Fruit fly (Drosophila melanogaster) whole organism, embryonic: ENCODE results near the gene Ilp6.

ENCODE experiments used
- BEAF-32 ChIP-seq: fragments of 200-800 bp; sonication (Bioruptor generic); optimal IDR thresholded peaks from 3 replicates; lab custom pipeline; 2017; ENCODE audit warnings: missing biosample characterization, missing genetic modification characterization, mild to moderate bottlenecking, moderate library complexity, missing genetic modification reagents
- CG10209 ChIP-seq: fragments of 200-800 bp; sonication (Bioruptor generic); optimal IDR thresholded peaks from 3 replicates; lab custom pipeline; 2017; ENCODE audit warnings: missing biosample characterization, mild to moderate bottlenecking, missing genetic modification characterization, missing genetic modification reagents
- CG10321 ChIP-seq: fragments of 200-800 bp; sonication (Bioruptor generic); IDR thresholded peaks from 2 replicates; pipeline ENCODE4 v1.3.6; 2022; ENCODE audit warnings: missing biosample characterization, missing genetic modification characterization
- CG11085 ChIP-seq: fragments of 200-800 bp; sonication (Bioruptor generic); IDR thresholded peaks from 2 replicates; pipeline ENCODE4 v1.3.6; 2022; ENCODE audit warnings: missing biosample characterization, missing genetic modification characterization
- CG11093 ChIP-seq: fragments of 200-800 bp; sonication (Bioruptor generic); IDR thresholded peaks from 3 replicates; pipeline ENCODE4 v1.3.6; 2022; ENCODE audit warnings: missing biosample characterization, missing genetic modification characterization
- CG11696 ChIP-seq: fragments of 200-800 bp; sonication (Bioruptor generic); IDR thresholded peaks from 2 replicates; pipeline ENCODE4 v1.3.6; 2022; ENCODE audit warnings: missing biosample characterization, missing genetic modification characterization
- CG12071 ChIP-seq: fragments of 200-800 bp; sonication (Bioruptor generic); optimal IDR thresholded peaks from 3 replicates; lab custom pipeline; 2018; ENCODE audit warnings: missing biosample characterization, mild to moderate bottlenecking, missing genetic modification characterization
- CG12299 ChIP-seq: fragments of 200-800 bp; sonication (Bioruptor generic); optimal IDR thresholded peaks from 2 replicates; lab custom pipeline; 2018; ENCODE audit warnings: missing biosample characterization, mild to moderate bottlenecking, missing genetic modification characterization
- CG13424 ChIP-seq: fragments of 200-800 bp; sonication (Bioruptor generic); optimal IDR thresholded peaks from 2 replicates; lab custom pipeline; 2019; ENCODE audit warnings: missing biosample characterization, mild to moderate bottlenecking, missing genetic modification characterization, moderate library complexity
- CG13775 ChIP-seq: fragments of 200-800 bp; sonication (Bioruptor generic); optimal IDR thresholded peaks from 3 replicates; lab custom pipeline; 2017; ENCODE audit warnings: missing biosample characterization, mild to moderate bottlenecking, missing genetic modification characterization
- CG15073 ChIP-seq: fragments of 200-800 bp; sonication (Bioruptor generic); optimal IDR thresholded peaks from 2 replicates; lab custom pipeline; 2016; ENCODE audit warnings: missing biosample characterization, missing genetic modification characterization
- CG2199 ChIP-seq: fragments of 200-800 bp; sonication (Bioruptor generic); IDR thresholded peaks from 3 replicates; pipeline ENCODE4 v1.3.6; 2022; ENCODE audit warnings: missing biosample characterization, missing genetic modification characterization
- CG32532 ChIP-seq: fragments of 200-800 bp; sonication (Bioruptor generic); IDR thresholded peaks from 2 replicates; pipeline ENCODE4 v1.3.6; 2022; ENCODE audit warnings: missing biosample characterization, missing genetic modification characterization
- CG33557 ChIP-seq: fragments of 200-800 bp; sonication (Bioruptor generic); optimal IDR thresholded peaks from 2 replicates; lab custom pipeline; 2019; ENCODE audit warnings: missing biosample characterization, mild to moderate bottlenecking, missing genetic modification characterization, moderate library complexity
- CG3847 ChIP-seq: fragments of 200-800 bp; sonication (Bioruptor generic); IDR thresholded peaks from 2 replicates; pipeline ENCODE4 v1.3.6; 2022; ENCODE audit warnings: missing biosample characterization, missing genetic modification characterization
- CG4854 ChIP-seq: fragments of 200-800 bp; sonication (Bioruptor generic); optimal IDR thresholded peaks from 2 replicates; lab custom pipeline; 2016; ENCODE audit warnings: missing biosample characterization, missing genetic modification characterization, inconsistent platforms
- CG8924 ChIP-seq: fragments of 200-800 bp; optimal IDR thresholded peaks from 3 replicates; lab custom pipeline; 2019; ENCODE audit warnings: missing biosample characterization, mild to moderate bottlenecking, missing genetic modification characterization, moderate library complexity
- CHES-1-like ChIP-seq: fragments of 200-800 bp; sonication (Bioruptor generic); optimal IDR thresholded peaks from 2 replicates; lab custom pipeline; 2016; ENCODE audit warnings: missing biosample characterization, missing genetic modification characterization
- Dbx ChIP-seq: fragments of 200-800 bp; sonication (Bioruptor generic); IDR thresholded peaks from 3 replicates; pipeline ENCODE4 v1.3.6; 2022; ENCODE audit warnings: missing biosample characterization, missing genetic modification characterization
- Dll ChIP-seq: fragments of 200-800 bp; sonication (Bioruptor generic); IDR thresholded peaks from 4 replicates; pipeline ENCODE4 v1.3.6; 2022; ENCODE audit warnings: missing biosample characterization, missing genetic modification characterization; ENCODE audit not compliant: partially characterized antibody
- E2f2 ChIP-seq: fragments of 200-800 bp; sonication (Bioruptor generic); IDR thresholded peaks from 2 replicates; pipeline ENCODE4 v1.3.6; 2022; ENCODE audit warnings: missing biosample characterization, missing genetic modification characterization
- Eip74EF ChIP-seq, 2 experiments: fragments of 200-800 bp in 1 of 2; fragments of >200 bp in 1 of 2; sonication (Bioruptor generic) in 1 of 2; optimal IDR thresholded peaks; 2 replicates each; lab custom pipeline; 2017 to 2019; ENCODE audit warnings: missing biosample characterization in 2 of 2, missing genetic modification characterization in 2 of 2, mild to moderate bottlenecking in 1 of 2, moderate library complexity in 1 of 2
- Hmr ChIP-seq: fragments of 200-800 bp; sonication (Bioruptor generic); optimal IDR thresholded peaks from 3 replicates; lab custom pipeline; 2017; ENCODE audit warnings: mild to moderate bottlenecking, missing biosample characterization, missing genetic modification reagents, missing genetic modification characterization
- Mes4 ChIP-seq: fragments of 200-800 bp; sonication (Bioruptor generic); optimal IDR thresholded peaks from 2 replicates; lab custom pipeline; 2016; ENCODE audit warnings: missing biosample characterization, missing genetic modification characterization
- Mrtf ChIP-seq: fragments of 200-800 bp; sonication (Bioruptor generic); IDR thresholded peaks from 3 replicates; pipeline ENCODE4 v1.3.6; 2022; ENCODE audit warnings: missing biosample characterization, missing genetic modification characterization
- Scr ChIP-seq: fragments of 200-800 bp; sonication (Bioruptor generic); IDR thresholded peaks from 2 replicates; pipeline ENCODE4 v1.3.6; 2022; ENCODE audit warnings: missing biosample characterization, missing genetic modification characterization; ENCODE audit not compliant: partially characterized antibody
- Six4 ChIP-seq: fragments of 200-800 bp; sonication (Bioruptor generic); optimal IDR thresholded peaks from 2 replicates; lab custom pipeline; 2016; ENCODE audit warnings: missing biosample characterization, missing genetic modification characterization
- Ssrp ChIP-seq: fragments of 200-800 bp; sonication (Bioruptor generic); optimal IDR thresholded peaks from 2 replicates; lab custom pipeline; 2018; ENCODE audit warnings: missing biosample characterization, mild to moderate bottlenecking, missing genetic modification characterization, moderate library complexity
- TFAM ChIP-seq: fragments of 200-800 bp; sonication (Bioruptor generic); optimal IDR thresholded peaks from 2 replicates; lab custom pipeline; 2017; ENCODE audit warnings: missing biosample characterization, missing genetic modification characterization, inconsistent platforms
- bsh ChIP-seq, 2 experiments: fragments of 200-800 bp; sonication (Bioruptor generic); optimal IDR thresholded peaks; 2 replicates each; lab custom pipeline; 2017 to 2018; ENCODE audit warnings: mild to moderate bottlenecking in 2 of 2, missing biosample characterization in 2 of 2, missing genetic modification characterization in 2 of 2, moderate library complexity in 1 of 2
- cas ChIP-seq: fragments of 200-800 bp; sonication (Bioruptor generic); IDR thresholded peaks from 2 replicates; pipeline ENCODE4 v1.3.6; 2022; ENCODE audit warnings: missing biosample characterization, missing genetic modification characterization
- chinmo ChIP-seq: fragments of 200-800 bp; sonication (Bioruptor generic); IDR thresholded peaks from 4 replicates; pipeline ENCODE4 v1.3.6; 2022; ENCODE audit warnings: missing biosample characterization, missing genetic modification characterization; ENCODE audit not compliant: partially characterized antibody
- danr ChIP-seq: fragments of 200-800 bp; sonication (Bioruptor generic); IDR thresholded peaks from 2 replicates; pipeline ENCODE4 v1.3.6; 2022; ENCODE audit warnings: missing biosample characterization, missing genetic modification characterization
- dysf ChIP-seq: fragments of 200-800 bp; sonication (Bioruptor generic); IDR thresholded peaks from 3 replicates; pipeline ENCODE4 v1.3.6; 2022; ENCODE audit warnings: missing biosample characterization, missing genetic modification characterization
- eve ChIP-seq, 2 experiments: fragments of >200 bp; optimal IDR thresholded peaks; 2 replicates each; lab custom pipeline; 2017; ENCODE audit warnings: missing biosample characterization in 2 of 2, missing genetic modification characterization in 2 of 2
- exex ChIP-seq: fragments of 200-800 bp; sonication (Bioruptor generic); optimal IDR thresholded peaks from 4 replicates; lab custom pipeline; 2018; ENCODE audit warnings: missing biosample characterization, mild to moderate bottlenecking, missing genetic modification characterization, moderate library complexity
- gce ChIP-seq: fragments of 200-800 bp; sonication (Bioruptor generic); IDR thresholded peaks from 3 replicates; pipeline ENCODE4 v1.3.6; 2022; ENCODE audit warnings: missing biosample characterization, missing genetic modification characterization
- gcm ChIP-seq: fragments of 200-800 bp; sonication (Bioruptor generic); optimal IDR thresholded peaks from 2 replicates; lab custom pipeline; 2019; ENCODE audit warnings: missing biosample characterization, mild to moderate bottlenecking, missing genetic modification characterization, moderate library complexity
- gro ChIP-seq: fragments of 200-800 bp; sonication (Bioruptor generic); optimal IDR thresholded peaks from 2 replicates; lab custom pipeline; 2016; ENCODE audit warnings: missing biosample characterization, missing genetic modification characterization
- hb ChIP-seq: fragments of 200-800 bp; sonication (Bioruptor generic); IDR thresholded peaks from 3 replicates; pipeline ENCODE4 v1.3.6; 2022; ENCODE audit warnings: missing biosample characterization, missing genetic modification characterization; ENCODE audit not compliant: partially characterized antibody
- lilli ChIP-seq: fragments of 200-800 bp; sonication (Bioruptor generic); optimal IDR thresholded peaks from 3 replicates; lab custom pipeline; 2016; ENCODE audit warnings: missing biosample characterization, missing genetic modification characterization
- maf-S ChIP-seq: fragments of 200-800 bp; sonication (Bioruptor generic); optimal IDR thresholded peaks from 2 replicates; lab custom pipeline; 2016; ENCODE audit warnings: missing biosample characterization, missing genetic modification characterization
- mld ChIP-seq: fragments of 200-800 bp; sonication (Bioruptor generic); IDR thresholded peaks from 3 replicates; pipeline ENCODE4 v1.3.6; 2022; ENCODE audit warnings: missing biosample characterization, missing genetic modification characterization; ENCODE audit not compliant: partially characterized antibody
- ro ChIP-seq: fragments of 200-800 bp; sonication (Bioruptor generic); IDR thresholded peaks from 2 replicates; pipeline ENCODE4 v1.3.6; 2022; ENCODE audit warnings: missing biosample characterization, missing genetic modification characterization
- sima ChIP-seq: fragments of 200-800 bp; sonication (Bioruptor generic); optimal IDR thresholded peaks from 2 replicates; lab custom pipeline; 2016; ENCODE audit warnings: missing biosample characterization, missing genetic modification characterization
- tio ChIP-seq: fragments of 200-800 bp; sonication (Bioruptor generic); optimal IDR thresholded peaks from 2 replicates; lab custom pipeline; 2017; ENCODE audit warnings: missing biosample characterization, missing genetic modification characterization, inconsistent platforms
- ttk ChIP-seq: fragments of 200-800 bp; sonication (Bioruptor generic); IDR thresholded peaks from 2 replicates; pipeline ENCODE4 v2.1.2; 2022; ENCODE audit warnings: missing biosample characterization, missing genetic modification characterization
- vvl ChIP-seq: fragments of 200-800 bp; sonication (Bioruptor generic); IDR thresholded peaks from 2 replicates; pipeline ENCODE4 v1.3.6; 2022; ENCODE audit warnings: missing biosample characterization, missing genetic modification characterization

Gene Ilp6

dm6 chrX:2297428-2298200, 36.8 kb downstream of the Ilp6 start (continued):
- TF ChIP-seq lilli (GFP tag; lab: Kevin White, UChicago): peak; percentile 99
- TF ChIP-seq Dbx (GFP tag; lab: Robert Waterston, UW): peak; percentile 96
- 0 out of 4 replicates have a peak, but pooled peaks have one; percentile 53 for TF ChIP-seq chinmo (GFP tag; lab: Robert Waterston, UW)
- TF ChIP-seq CG13775 (GFP tag; lab: Kevin White, UChicago): peak; percentile 95
- peak; percentile 81 for TF ChIP-seq CG10321 (GFP tag; lab: Robert Waterston, UW)
- TF ChIP-seq Eip74EF (GFP tag; optimal IDR thresholded peaks at IDR 0.05; lab: Kevin White, UChicago): peak in 1 of 2 experiments; percentile 98
- peak; percentile 87 for TF ChIP-seq E2f2
- peak; percentile 90 for TF ChIP-seq CG33557 (GFP tag; lab: Kevin White, UChicago)
- peak; percentile 98 for TF ChIP-seq CG4854 (GFP tag; lab: Kevin White, UChicago)
- peak; percentile 99 for TF ChIP-seq CG12071 (GFP tag; lab: Kevin White, UChicago)
- TF ChIP-seq exex (tag; lab: Kevin White, UChicago): peak; percentile 89
- peak; percentile 99 for TF ChIP-seq Six4 (GFP tag; lab: Kevin White, UChicago)
- TF ChIP-seq cas (GFP tag; lab: Robert Waterston, UW): peak; percentile 90
- TF ChIP-seq CG11696 (GFP tag; lab: Robert Waterston, UW): peak; percentile 89
- TF ChIP-seq hb (GFP tag; lab: Robert Waterston, UW): no peak
- peak; percentile 98 for TF ChIP-seq CG11093 (GFP tag; lab: Robert Waterston, UW)
- TF ChIP-seq tio (GFP tag; lab: Kevin White, UChicago): peak; percentile 97
- peak; percentile 98 for TF ChIP-seq CG13424 (tag; lab: Kevin White, UChicago)
- peak; percentile 99 for TF ChIP-seq CG2199 (GFP tag; lab: Robert Waterston, UW)
- TF ChIP-seq TFAM (GFP tag; lab: Kevin White, UChicago): peak; percentile 93
- peak; percentile 97 for TF ChIP-seq CG12299 (tag; lab: Kevin White, UChicago)
- peak; percentile 98 for TF ChIP-seq Ssrp (tag; lab: Kevin White, UChicago)
- TF ChIP-seq gcm (GFP tag; lab: Kevin White, UChicago): peak; percentile 97
- TF ChIP-seq danr: peak; percentile 97
- TF ChIP-seq gro (GFP tag; lab: Kevin White, UChicago): peak; percentile 98
- no peak for TF ChIP-seq Dll (GFP tag; lab: Robert Waterston, UW)
- no peak for TF ChIP-seq Scr
- TF ChIP-seq Hmr: peak; percentile 98
- TF ChIP-seq CG3847 (GFP tag; lab: Robert Waterston, UW): peak; percentile 98
- TF ChIP-seq Mes4 (GFP tag; lab: Kevin White, UChicago): peak; percentile 98
- peak; percentile 87 to 99 for TF ChIP-seq bsh (GFP tag; optimal IDR thresholded peaks at IDR 0.05; lab: Kevin White, UChicago)
- peak; percentile 98 for TF ChIP-seq gce (GFP tag; lab: Robert Waterston, UW)
- peak; percentile 99 for TF ChIP-seq dysf
- peak; percentile 95 for TF ChIP-seq ro (GFP tag; lab: Robert Waterston, UW)
- TF ChIP-seq sima (GFP tag; lab: Kevin White, UChicago): peak; percentile 96
- peak; percentile 94 for TF ChIP-seq CG11085
- peak; percentile 98 for TF ChIP-seq maf-S (GFP tag; lab: Kevin White, UChicago)
- peak; percentile 99 for TF ChIP-seq CG8924
- peak; percentile 98 for TF ChIP-seq CG32532 (GFP tag; lab: Robert Waterston, UW)
- no peak for TF ChIP-seq mld (GFP tag; lab: Robert Waterston, UW)
- peak; percentile 17 for TF ChIP-seq BEAF-32 (GFP tag; lab: Kevin White, UChicago)
- TF ChIP-seq CG10209 (GFP tag; lab: Kevin White, UChicago): peak; percentile 98
- TF ChIP-seq ttk: peak; percentile 98
- peak; percentile 99 for TF ChIP-seq vvl (GFP tag; lab: Robert Waterston, UW)
- TF ChIP-seq CHES-1-like: peak; percentile 99
- peak in 1 of 2 experiments; percentile 99 for TF ChIP-seq eve (GFP tag; optimal IDR thresholded peaks at IDR 0.05; lab: Kevin White, UChicago)
- TF ChIP-seq CG15073: peak; percentile 84
- TF ChIP-seq Mrtf (GFP tag; lab: Robert Waterston, UW): peak; percentile 98
